Worm (Caenorhabditis elegans): ENCODE results near the gene F37C4.4.

The F37C4.4 gene

ce11 chrIV:3873195-3873594, 6.1 kb downstream of the F37C4.4 start:
- TF ChIP-seq hrde-1 (tag; optimal IDR thresholded peaks at IDR 0.05; ENCODE audit: borderline replicate concordance) (no peak), snpc-4 (GFP tag; optimal IDR thresholded peaks at IDR 0.05) (no peak), snpc-4 (tag; optimal IDR thresholded peaks at IDR 0.05) (no peak), repo-1 (tag; optimal IDR thresholded peaks at IDR 0.05) (no peak), ceh-40 (GFP tag; IDR thresholded peaks at IDR 0.05) (no peak), zfh-2 (GFP tag; conservative IDR thresholded peaks at IDR 0.05) (peak; percentile 50), lin-35 (GFP tag; optimal IDR thresholded peaks at IDR 0.05) (peak in 1 of 3 experiments; percentile 25)

- TF ChIP-seq ztf-18 (tag; optimal IDR thresholded peaks at IDR 0.05) (no peak), attf-3 (GFP tag; conservative IDR thresholded peaks at IDR 0.05) (no peak), egl-18 (GFP tag; IDR thresholded peaks at IDR 0.05) (no peak), F55B11.4 (tag; optimal IDR thresholded peaks at IDR 0.05; ENCODE audit: borderline replicate concordance, insufficient read depth) (no peak)
These were observed 6.6 kb downstream of the F37C4.4 start, which contains the start of gene F37C4.5 for ce11 chrIV:3873706-3874105. F37C4.5 (minus strand) TSS chrIV:3873806.

ce11 chrIV:3874417-3874816, 7.3 kb downstream of the F37C4.4 start:
- no peak for TF ChIP-seq ceh-58 (GFP tag; IDR thresholded peaks at IDR 0.05)
- TF ChIP-seq ztf-25 (GFP tag; IDR thresholded peaks at IDR 0.05) = no peak
- no peak for TF ChIP-seq pbrm-1 (GFP tag; IDR thresholded peaks at IDR 0.05)
- TF ChIP-seq ceh-27 (GFP tag; optimal IDR thresholded peaks at IDR 0.05) = peak; percentile 24
- TF ChIP-seq F37B4.10 (GFP tag; IDR thresholded peaks at IDR 0.05) = no peak
- TF ChIP-seq ccch-3 (GFP tag; optimal IDR thresholded peaks at IDR 0.05) = no peak
- no peak for TF ChIP-seq lin-26 (GFP tag; IDR thresholded peaks at IDR 0.05)
- TF ChIP-seq die-1 (tag; optimal IDR thresholded peaks at IDR 0.05) = no peak
- no peak for TF ChIP-seq snpc-1.3 (tag; optimal IDR thresholded peaks at IDR 0.05; ENCODE audit: insufficient read depth)
- no peak for TF ChIP-seq madf-6 (GFP tag; IDR thresholded peaks at IDR 0.05)
- TF ChIP-seq fkh-3 (tag; optimal IDR thresholded peaks at IDR 0.05) = no peak
- 0 out of 2 replicates have a peak, but pooled peaks have one; percentile 21 for TF ChIP-seq zfh-2 (GFP tag; conservative IDR thresholded peaks at IDR 0.05)
- no peak for TF ChIP-seq B0336.3 (GFP tag; IDR thresholded peaks at IDR 0.05)
- no peak for TF ChIP-seq sdz-38 (tag; optimal IDR thresholded peaks at IDR 0.05)
- TF ChIP-seq chd-7 (tag; optimal IDR thresholded peaks at IDR 0.05) = no peak
- no peak for TF ChIP-seq aptf-3 (GFP tag; IDR thresholded peaks at IDR 0.05)
- TF ChIP-seq F39B2.1 (GFP tag; IDR thresholded peaks at IDR 0.05) = no peak
- no peak for TF ChIP-seq hsf-1 (GFP tag; IDR thresholded peaks at IDR 0.05)
- peak; percentile 30; the same call in 1 of the 2 replicates for TF ChIP-seq mcd-1 (GFP tag; IDR thresholded peaks at IDR 0.05)
- no peak for TF ChIP-seq unc-130 (GFP tag; optimal IDR thresholded peaks at IDR 0.05)
- peak; percentile 32 for TF ChIP-seq tbp1 (GFP tag; optimal IDR thresholded peaks at IDR 0.05)
- no peak for TF ChIP-seq hlh-26 (GFP tag; conservative IDR thresholded peaks at IDR 0.05)
- TF ChIP-seq ceh-79 (tag; optimal IDR thresholded peaks at IDR 0.05) = no peak
- TF ChIP-seq pha-4 (tag; optimal IDR thresholded peaks at IDR 0.05) = no peak
- TF ChIP-seq F57C9.4 (tag; optimal IDR thresholded peaks at IDR 0.05) = no peak
- no peak for TF ChIP-seq F49E8.2 (tag; optimal IDR thresholded peaks at IDR 0.05; ENCODE audit: insufficient read depth)
- 0 out of 2 replicates have a peak, but pooled peaks have one; percentile 41 for TF ChIP-seq K11D2.4 (GFP tag; IDR thresholded peaks at IDR 0.05)
- TF ChIP-seq nhr-80 (tag; optimal IDR thresholded peaks at IDR 0.05) = peak; percentile 40
- no peak for TF ChIP-seq snpc-1.1 (tag; optimal IDR thresholded peaks at IDR 0.05; ENCODE audit: insufficient read depth)
- no peak for TF ChIP-seq unc-62 (GFP tag; optimal IDR thresholded peaks at IDR 0.05)
- TF ChIP-seq madf-8 (GFP tag; conservative IDR thresholded peaks at IDR 0.05) = no peak
- TF ChIP-seq somi-1 (GFP tag; optimal IDR thresholded peaks at IDR 0.05) = no peak
- TF ChIP-seq cebp-2 (GFP tag; IDR thresholded peaks at IDR 0.05) = no peak
- TF ChIP-seq hmg-20 (GFP tag; IDR thresholded peaks at IDR 0.05) = no peak
- no peak for TF ChIP-seq ztf-6 (GFP tag; IDR thresholded peaks at IDR 0.05)
- TF ChIP-seq F23B12.7 (tag; optimal IDR thresholded peaks at IDR 0.05; ENCODE audit: insufficient read depth) = no peak

Data from whole organism, young adult.